Fruit fly (Drosophila melanogaster) whole organism, embryonic: ENCODE results near the gene CG43672.

Experiments
- B-H2 ChIP-seq: fragments of 200-800 bp; sonication (Bioruptor generic); optimal IDR thresholded peaks from 2 replicates; lab custom pipeline; 2018; ENCODE audit warnings: missing biosample characterization, mild to moderate bottlenecking, missing genetic modification characterization
- CG11085 ChIP-seq: fragments of 200-800 bp; sonication (Bioruptor generic); IDR thresholded peaks from 2 replicates; pipeline ENCODE4 v1.3.6; 2022; ENCODE audit warnings: missing biosample characterization, missing genetic modification characterization
- CG13775 ChIP-seq: fragments of 200-800 bp; sonication (Bioruptor generic); optimal IDR thresholded peaks from 3 replicates; lab custom pipeline; 2017; ENCODE audit warnings: missing biosample characterization, mild to moderate bottlenecking, missing genetic modification characterization
- CG13894 ChIP-seq: fragments of 200-800 bp; sonication (Bioruptor generic); optimal IDR thresholded peaks from 3 replicates; lab custom pipeline; 2018; ENCODE audit warnings: missing biosample characterization, mild to moderate bottlenecking, missing genetic modification characterization, moderate library complexity
- CG14441 ChIP-seq: fragments of 200-800 bp; sonication (Bioruptor generic); IDR thresholded peaks from 2 replicates; pipeline ENCODE4 v1.3.6; 2022; ENCODE audit warnings: missing biosample characterization, missing genetic modification characterization
- CG15269 ChIP-seq: fragments of 200-800 bp; sonication (Bioruptor generic); optimal IDR thresholded peaks from 2 replicates; lab custom pipeline; 2018; ENCODE audit warnings: missing biosample characterization, mild to moderate bottlenecking, missing genetic modification characterization, moderate library complexity
- CG15479 ChIP-seq: fragments of 200-800 bp; sonication (Bioruptor generic); optimal IDR thresholded peaks from 3 replicates; lab custom pipeline; 2019; ENCODE audit warnings: missing biosample characterization, mild to moderate bottlenecking, missing genetic modification characterization, moderate library complexity
- CG15696 ChIP-seq: fragments of 200-800 bp; sonication (Bioruptor generic); optimal IDR thresholded peaks from 2 replicates; lab custom pipeline; 2019; ENCODE audit warnings: missing biosample characterization, mild to moderate bottlenecking, missing genetic modification characterization, moderate library complexity
- CG1832 ChIP-seq: fragments of 200-800 bp; sonication (Bioruptor generic); optimal IDR thresholded peaks from 2 replicates; lab custom pipeline; 2017; ENCODE audit warnings: missing biosample characterization, mild to moderate bottlenecking, missing genetic modification characterization, inconsistent platforms
- CG30020 ChIP-seq: fragments of 200-800 bp; optimal IDR thresholded peaks from 2 replicates; lab custom pipeline; 2019; ENCODE audit warnings: missing biosample characterization, mild to moderate bottlenecking, missing genetic modification characterization, moderate library complexity
- CG34376 ChIP-seq: fragments of 200-800 bp; sonication (Bioruptor generic); optimal IDR thresholded peaks from 2 replicates; lab custom pipeline; 2018; ENCODE audit warnings: missing biosample characterization, mild to moderate bottlenecking, missing genetic modification characterization
- CG4282 ChIP-seq: fragments of 200-800 bp; sonication (Bioruptor generic); optimal IDR thresholded peaks from 2 replicates; lab custom pipeline; 2016; ENCODE audit warnings: missing biosample characterization, missing genetic modification characterization
- CG4404 ChIP-seq: fragments of 200-800 bp; sonication (Bioruptor generic); IDR thresholded peaks from 2 replicates; pipeline ENCODE4 v1.3.6; 2022; ENCODE audit warnings: missing biosample characterization, missing genetic modification characterization
- CG4424 ChIP-seq: fragments of 200-800 bp; sonication (Bioruptor generic); optimal IDR thresholded peaks from 3 replicates; lab custom pipeline; 2016; ENCODE audit warnings: missing biosample characterization, missing genetic modification characterization
- CG5953 ChIP-seq: fragments of 200-800 bp; sonication (Bioruptor generic); IDR thresholded peaks from 2 replicates; pipeline ENCODE4 v1.3.6; 2022; ENCODE audit warnings: missing biosample characterization, missing genetic modification characterization
- CG6813 ChIP-seq: fragments of 200-800 bp; sonication (Bioruptor generic); optimal IDR thresholded peaks from 2 replicates; lab custom pipeline; 2017; ENCODE audit warnings: missing biosample characterization, missing genetic modification characterization, mild to moderate bottlenecking, moderate library complexity, missing genetic modification reagents
- D19B ChIP-seq: fragments of 200-800 bp; sonication (Bioruptor generic); optimal IDR thresholded peaks from 2 replicates; lab custom pipeline; 2017; ENCODE audit warnings: missing biosample characterization, mild to moderate bottlenecking, missing genetic modification characterization
- Dad ChIP-seq: fragments of 200-800 bp; sonication (Bioruptor generic); optimal IDR thresholded peaks from 3 replicates; lab custom pipeline; 2016; ENCODE audit warnings: missing biosample characterization, missing genetic modification characterization
- Fer1 ChIP-seq: fragments of 200-800 bp; sonication (Bioruptor generic); optimal IDR thresholded peaks from 2 replicates; lab custom pipeline; 2017; ENCODE audit warnings: missing biosample characterization, mild to moderate bottlenecking, missing genetic modification characterization
- Fer3 ChIP-seq: fragments of 200-800 bp; sonication (Bioruptor generic); optimal IDR thresholded peaks from 2 replicates; lab custom pipeline; 2018; ENCODE audit warnings: missing biosample characterization, mild to moderate bottlenecking, missing genetic modification characterization, moderate library complexity
- GATAe ChIP-seq: fragments of 200-800 bp; sonication (Bioruptor generic); conservative IDR thresholded peaks from 2 replicates; pipeline ENCODE4 v1.3.6; 2022; ENCODE audit warnings: missing biosample characterization, missing genetic modification characterization
- Gsc ChIP-seq: fragments of 200-800 bp; sonication (Bioruptor generic); IDR thresholded peaks from 2 replicates; pipeline ENCODE4 v1.3.6; 2022; ENCODE audit warnings: missing biosample characterization, missing genetic modification characterization
- HLH54F ChIP-seq: fragments of 200-800 bp; sonication (Bioruptor generic); optimal IDR thresholded peaks from 3 replicates; lab custom pipeline; 2016; ENCODE audit warnings: missing biosample characterization, missing genetic modification characterization
- Hey ChIP-seq: fragments of 200-800 bp; sonication (Bioruptor generic); optimal IDR thresholded peaks from 3 replicates; lab custom pipeline; 2018; ENCODE audit warnings: missing biosample characterization, mild to moderate bottlenecking, missing genetic modification characterization
- Hr78 ChIP-seq, 2 experiments: fragments of 200-800 bp in 1 of 2; fragments of >200 bp in 1 of 2; sonication (Bioruptor generic) in 1 of 2; optimal IDR thresholded peaks; 2 replicates each; lab custom pipeline; 2017 to 2019; ENCODE audit warnings: missing biosample characterization in 2 of 2, missing genetic modification characterization in 2 of 2, mild to moderate bottlenecking in 1 of 2, moderate library complexity in 1 of 2
- Jarid2 ChIP-seq: fragments of 200-800 bp; sonication (Bioruptor generic); optimal IDR thresholded peaks from 3 replicates; lab custom pipeline; 2017; ENCODE audit warnings: mild to moderate bottlenecking, missing biosample characterization, missing genetic modification reagents, missing genetic modification characterization
- Lim3 ChIP-seq: fragments of 200-800 bp; sonication (Bioruptor generic); IDR thresholded peaks from 2 replicates; pipeline ENCODE4 v1.3.6; 2022; ENCODE audit warnings: missing biosample characterization, missing genetic modification characterization
- Mrtf ChIP-seq: fragments of 200-800 bp; sonication (Bioruptor generic); IDR thresholded peaks from 3 replicates; pipeline ENCODE4 v1.3.6; 2022; ENCODE audit warnings: missing biosample characterization, missing genetic modification characterization
- NC2α ChIP-seq: fragments of 200-800 bp; sonication (Bioruptor generic); optimal IDR thresholded peaks from 2 replicates; lab custom pipeline; 2016; ENCODE audit warnings: missing biosample characterization, missing genetic modification characterization
- Ptx1 ChIP-seq: fragments of 200-800 bp; sonication (Bioruptor generic); IDR thresholded peaks from 2 replicates; pipeline ENCODE4 v1.3.6; 2022; ENCODE audit warnings: missing biosample characterization, missing genetic modification characterization
- Sin3A ChIP-seq: fragments of >200 bp; optimal IDR thresholded peaks from 2 replicates; lab custom pipeline; 2018
- Sry-β ChIP-seq: fragments of 200-800 bp; sonication (Bioruptor generic); optimal IDR thresholded peaks from 2 replicates; lab custom pipeline; 2018; ENCODE audit warnings: missing biosample characterization, mild to moderate bottlenecking, missing genetic modification characterization, moderate library complexity
- Stat92E ChIP-seq, 3 experiments: fragments of >200 bp in 2 of 3; fragments of 200-800 bp in 1 of 3; sonication (Bioruptor generic) in 1 of 3; optimal IDR thresholded peaks; 2 replicates each; lab custom pipeline; 2017 to 2019; ENCODE audit warnings: missing biosample characterization in 3 of 3, missing genetic modification characterization in 3 of 3, mild to moderate bottlenecking in 1 of 3, moderate library complexity in 1 of 3
- Tbp ChIP-seq: fragments of >200 bp; optimal IDR thresholded peaks from 2 replicates; lab custom pipeline; 2018; ENCODE audit warnings: missing biosample characterization, missing genetic modification characterization
- ato ChIP-seq: fragments of 200-800 bp; sonication (Bioruptor generic); IDR thresholded peaks from 2 replicates; pipeline ENCODE4 v1.3.6; 2022; ENCODE audit warnings: missing biosample characterization, missing genetic modification characterization; ENCODE audit not compliant: partially characterized antibody
- bigmax ChIP-seq: fragments of 200-800 bp; sonication (Bioruptor generic); optimal IDR thresholded peaks from 2 replicates; lab custom pipeline; 2018; ENCODE audit warnings: missing biosample characterization, mild to moderate bottlenecking, missing genetic modification characterization
- corto ChIP-seq: fragments of 200-800 bp; sonication (Bioruptor generic); optimal IDR thresholded peaks from 2 replicates; lab custom pipeline; 2016; ENCODE audit warnings: missing biosample characterization, mild to moderate bottlenecking, missing genetic modification characterization, moderate library complexity
- disco-r ChIP-seq: fragments of 200-800 bp; sonication (Bioruptor generic); optimal IDR thresholded peaks from 2 replicates; lab custom pipeline; 2016; ENCODE audit warnings: missing biosample characterization, missing genetic modification characterization
- emc ChIP-seq: fragments of 200-800 bp; sonication (Bioruptor generic); optimal IDR thresholded peaks from 2 replicates; lab custom pipeline; 2016; ENCODE audit warnings: missing biosample characterization, missing genetic modification characterization
- hbn ChIP-seq: fragments of 200-800 bp; sonication (Bioruptor generic); IDR thresholded peaks from 2 replicates; pipeline ENCODE4 v1.3.6; 2022; ENCODE audit warnings: missing biosample characterization, missing genetic modification characterization; ENCODE audit not compliant: partially characterized antibody
- lbe ChIP-seq: fragments of 200-800 bp; sonication (Bioruptor generic); optimal IDR thresholded peaks from 2 replicates; lab custom pipeline; 2016; ENCODE audit warnings: missing biosample characterization, mild to moderate bottlenecking, missing genetic modification characterization
- nerfin-2 ChIP-seq: fragments of 200-800 bp; sonication (Bioruptor generic); IDR thresholded peaks from 2 replicates; pipeline ENCODE4 v1.3.6; 2022; ENCODE audit warnings: missing biosample characterization, missing genetic modification characterization; ENCODE audit not compliant: partially characterized antibody
- pnt ChIP-seq: fragments of 200-800 bp; sonication (Bioruptor generic); optimal IDR thresholded peaks from 3 replicates; lab custom pipeline; 2016; ENCODE audit warnings: missing biosample characterization, missing genetic modification characterization
- sc ChIP-seq, 3 experiments: fragments of >200 bp in 2 of 3; fragments of 200-800 bp in 1 of 3; sonication (Bioruptor generic) in 1 of 3; optimal IDR thresholded peaks; 2 replicates in 2 of 3; 3 replicates in 1 of 3; lab custom pipeline; 2017; ENCODE audit warnings: mild to moderate bottlenecking in 1 of 3, missing biosample characterization in 1 of 3, missing genetic modification characterization in 1 of 3, missing genetic modification reagents in 1 of 3
- sens-2 ChIP-seq: fragments of 200-800 bp; sonication (Bioruptor generic); IDR thresholded peaks from 2 replicates; pipeline ENCODE4 v1.3.6; 2022; ENCODE audit warnings: missing biosample characterization, missing genetic modification characterization
- sima ChIP-seq: fragments of 200-800 bp; sonication (Bioruptor generic); optimal IDR thresholded peaks from 2 replicates; lab custom pipeline; 2016; ENCODE audit warnings: missing biosample characterization, missing genetic modification characterization
- so ChIP-seq: fragments of 200-800 bp; sonication (Bioruptor generic); IDR thresholded peaks from 3 replicates; pipeline ENCODE4 v1.3.6; 2022; ENCODE audit warnings: missing biosample characterization, missing genetic modification characterization
- ssp ChIP-seq: fragments of 200-800 bp; sonication (Bioruptor generic); IDR thresholded peaks from 2 replicates; pipeline ENCODE4 v1.3.6; 2022; ENCODE audit warnings: missing biosample characterization, missing genetic modification characterization
- trem ChIP-seq: fragments of 200-800 bp; optimal IDR thresholded peaks from 3 replicates; lab custom pipeline; 2019; ENCODE audit warnings: missing biosample characterization, mild to moderate bottlenecking, missing genetic modification characterization, moderate library complexity
- tup ChIP-seq: fragments of 200-800 bp; sonication (Bioruptor generic); optimal IDR thresholded peaks from 2 replicates; lab custom pipeline; 2016; ENCODE audit warnings: missing biosample characterization, mild to moderate bottlenecking, missing genetic modification characterization, moderate library complexity

CG43672 gene

DNA sequence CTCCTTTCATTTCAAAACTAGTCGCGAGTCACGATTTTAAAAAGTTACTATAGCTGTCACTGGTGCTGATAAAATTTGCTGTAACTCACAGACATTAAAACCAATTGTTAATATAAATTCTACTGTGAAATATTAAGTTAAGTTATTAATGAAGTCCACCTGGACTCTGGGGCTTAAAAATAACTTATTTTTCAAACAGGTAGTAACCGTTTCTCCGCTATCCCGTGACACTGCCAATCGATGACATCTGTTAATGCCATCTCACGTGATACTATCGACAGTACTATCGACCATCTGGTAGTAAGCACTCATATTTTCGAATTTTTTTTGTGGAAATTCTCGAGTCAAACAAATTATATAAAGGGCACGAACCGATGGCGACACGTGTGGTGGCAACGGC lies 38.8 kb upstream of the CG43672 start, which contains the start of the genes CG12379 and MagR (continued):
- no peak for TF ChIP-seq lbe (GFP tag; lab: Kevin White, UChicago)
- no peak for TF ChIP-seq CG14441
- TF ChIP-seq Mrtf (GFP tag; lab: Robert Waterston, UW): no peak
- peak; percentile 62 for TF ChIP-seq nerfin-2 (GFP tag; lab: Robert Waterston, UW)
- TF ChIP-seq CG11085 (GFP tag; lab: Robert Waterston, UW): no peak; the same call in 1 of the 2 replicates
- no peak for TF ChIP-seq NC2α (GFP tag; lab: Kevin White, UChicago)
- no peak for TF ChIP-seq CG5953 (GFP tag; lab: Robert Waterston, UW)
- no peak for TF ChIP-seq GATAe
- TF ChIP-seq CG30020: peak; percentile 75
- no peak for TF ChIP-seq Tbp (GFP tag; lab: Kevin White, UChicago)
- TF ChIP-seq D19B (GFP tag; lab: Kevin White, UChicago): no peak
- TF ChIP-seq tup (GFP tag; lab: Kevin White, UChicago): no peak
- no peak for TF ChIP-seq Hey (tag; lab: Kevin White, UChicago)
- peak; percentile 73 for TF ChIP-seq B-H2
- no peak for TF ChIP-seq CG15479 (GFP tag; lab: Kevin White, UChicago)
- TF ChIP-seq corto (GFP tag; lab: Kevin White, UChicago): no peak
- TF ChIP-seq Dad (GFP tag; lab: Kevin White, UChicago): peak; percentile 48
- peak; percentile 77 for TF ChIP-seq CG34376
- TF ChIP-seq CG13775 (GFP tag; lab: Kevin White, UChicago): peak; percentile 59
- peak; percentile 53 for TF ChIP-seq Ptx1 (GFP tag; lab: Robert Waterston, UW)
- TF ChIP-seq Sry-β (GFP tag; lab: Kevin White, UChicago): peak; percentile 87
- TF ChIP-seq trem (tag; lab: Kevin White, UChicago): peak; percentile 54
- TF ChIP-seq CG13894 (tag; lab: Kevin White, UChicago): no peak
- TF ChIP-seq CG4282 (GFP tag; lab: Kevin White, UChicago): no peak
- peak; percentile 66 for TF ChIP-seq Fer3
- TF ChIP-seq Gsc (GFP tag; lab: Robert Waterston, UW): no peak
- peak; percentile 66 for TF ChIP-seq hbn (GFP tag; lab: Robert Waterston, UW)
- TF ChIP-seq Fer1 (GFP tag; lab: Kevin White, UChicago): peak; percentile 67
- TF ChIP-seq Sin3A: peak; percentile 58
- TF ChIP-seq Hr78 (GFP tag; optimal IDR thresholded peaks at IDR 0.05; lab: Kevin White, UChicago): no peak
- peak; percentile 55; the same call in 1 of the 2 replicates for TF ChIP-seq CG4404 (GFP tag; lab: Robert Waterston, UW)
- TF ChIP-seq so: no peak
- TF ChIP-seq ato (GFP tag; lab: Robert Waterston, UW): 0 out of 2 replicates have a peak, but pooled peaks have one; percentile 31
- no peak for TF ChIP-seq sc (optimal IDR thresholded peaks at IDR 0.05; lab: Kevin White, UChicago)
- TF ChIP-seq sc (GFP tag; optimal IDR thresholded peaks at IDR 0.05; lab: Kevin White, UChicago): no peak
- peak; percentile 9 for TF ChIP-seq emc
- no peak for TF ChIP-seq CG15269
- peak; percentile 18 for TF ChIP-seq disco-r
- 0 out of 2 replicates have a peak, but pooled peaks have one; percentile 46 for TF ChIP-seq ssp
- no peak for TF ChIP-seq sens-2 (GFP tag; lab: Robert Waterston, UW)
- no peak for TF ChIP-seq CG1832
- peak; percentile 63 for TF ChIP-seq HLH54F
- TF ChIP-seq CG6813 (GFP tag; lab: Kevin White, UChicago): no peak
- no peak for TF ChIP-seq Lim3 (GFP tag; lab: Robert Waterston, UW)
- peak; percentile 36 for TF ChIP-seq pnt (GFP tag; lab: Kevin White, UChicago)
- TF ChIP-seq sima (GFP tag; lab: Kevin White, UChicago): no peak
- no peak for TF ChIP-seq bigmax (GFP tag; lab: Kevin White, UChicago)
- TF ChIP-seq CG4424 (GFP tag; lab: Kevin White, UChicago): peak; percentile 49
- no peak for TF ChIP-seq Stat92E (GFP tag; optimal IDR thresholded peaks at IDR 0.05; lab: Kevin White, UChicago)
- peak; percentile 59 for TF ChIP-seq CG15696 (tag; lab: Kevin White, UChicago)
- TF ChIP-seq Jarid2 (GFP tag; lab: Kevin White, UChicago): no peak
